Fruit fly (Drosophila melanogaster) whole organism, prepupa: Measurements from ENCODE around the gene CG31743.
A peak's percentile ranks its signal among the peaks of the same experiment; 100 is the strongest.

ENCODE experiments used
- Blimp-1 ChIP-seq: fragments of 200-800 bp; sonication (Bioruptor generic); optimal IDR thresholded peaks from 3 replicates; lab custom pipeline; 2017; ENCODE audit warnings: missing biosample characterization, missing genetic modification characterization, mild to moderate bottlenecking, moderate library complexity, missing genetic modification reagents
- CG10631 ChIP-seq: fragments of 200-800 bp; sonication (Bioruptor generic); optimal IDR thresholded peaks from 2 replicates; lab custom pipeline; 2016; ENCODE audit warnings: missing biosample characterization, missing genetic modification characterization
- CG10669 ChIP-seq: fragments of 200-800 bp; sonication (Bioruptor generic); optimal IDR thresholded peaks from 3 replicates; lab custom pipeline; 2018; ENCODE audit warnings: missing biosample characterization, mild to moderate bottlenecking, missing genetic modification characterization, moderate library complexity
- CG11294 ChIP-seq: fragments of 200-800 bp; sonication (Bioruptor generic); IDR thresholded peaks from 2 replicates; pipeline ENCODE4 v1.3.6; 2022; ENCODE audit warnings: missing biosample characterization, missing genetic modification characterization
- CG11762 ChIP-seq: fragments of 200-800 bp; sonication (Bioruptor generic); optimal IDR thresholded peaks from 3 replicates; lab custom pipeline; 2016; ENCODE audit warnings: missing biosample characterization, missing genetic modification characterization; ENCODE audit not compliant: insufficient read depth
- CG15336 ChIP-seq: fragments of 200-800 bp; sonication (Bioruptor generic); IDR thresholded peaks from 2 replicates; pipeline ENCODE4 v1.3.6; 2022; ENCODE audit warnings: missing biosample characterization, missing genetic modification characterization
- CG1621 ChIP-seq: fragments of 200-800 bp; sonication (Bioruptor generic); optimal IDR thresholded peaks from 3 replicates; lab custom pipeline; 2018; ENCODE audit warnings: missing biosample characterization, mild to moderate bottlenecking, missing genetic modification characterization
- CG16779 ChIP-seq: fragments of 200-800 bp; sonication (Bioruptor generic); optimal IDR thresholded peaks from 3 replicates; lab custom pipeline; 2017; ENCODE audit warnings: missing biosample characterization, mild to moderate bottlenecking, missing genetic modification characterization
- CG3032 ChIP-seq: fragments of 200-800 bp; optimal IDR thresholded peaks from 2 replicates; lab custom pipeline; 2019; ENCODE audit warnings: missing biosample characterization, mild to moderate bottlenecking, missing genetic modification characterization, moderate library complexity
- CG31627 ChIP-seq: fragments of 200-800 bp; sonication (Bioruptor generic); optimal IDR thresholded peaks from 3 replicates; lab custom pipeline; 2016; ENCODE audit warnings: missing biosample characterization, missing genetic modification characterization
- CG3919 ChIP-seq: fragments of 200-800 bp; sonication (Bioruptor generic); optimal IDR thresholded peaks from 3 replicates; lab custom pipeline; 2016; ENCODE audit warnings: missing biosample characterization, missing genetic modification characterization
- CG6163 ChIP-seq: fragments of 200-800 bp; sonication (Bioruptor generic); IDR thresholded peaks from 3 replicates; pipeline ENCODE4 v1.3.6; 2022; ENCODE audit warnings: missing biosample characterization, missing genetic modification characterization
- CG6276 ChIP-seq: fragments of 200-800 bp; sonication (Bioruptor generic); optimal IDR thresholded peaks from 2 replicates; lab custom pipeline; 2017; ENCODE audit warnings: missing biosample characterization, mild to moderate bottlenecking, missing genetic modification characterization
- CG6792 ChIP-seq: fragments of 200-800 bp; sonication (Bioruptor generic); optimal IDR thresholded peaks from 3 replicates; lab custom pipeline; 2016; ENCODE audit warnings: missing biosample characterization, missing genetic modification characterization
- CG6808 ChIP-seq: fragments of 200-800 bp; sonication (Bioruptor generic); optimal IDR thresholded peaks from 3 replicates; lab custom pipeline; 2017; ENCODE audit warnings: missing biosample characterization, missing genetic modification characterization, mild to moderate bottlenecking, moderate library complexity, missing genetic modification reagents
- CG6854 ChIP-seq: fragments of 200-800 bp; sonication (Bioruptor generic); optimal IDR thresholded peaks from 2 replicates; lab custom pipeline; 2017; ENCODE audit warnings: missing biosample characterization, mild to moderate bottlenecking, missing genetic modification characterization
- CG7368 ChIP-seq: fragments of 200-800 bp; sonication (Bioruptor generic); optimal IDR thresholded peaks from 3 replicates; lab custom pipeline; 2016; ENCODE audit warnings: missing biosample characterization, missing genetic modification characterization
- Eip75B ChIP-seq: fragments of 200-800 bp; sonication (Bioruptor generic); optimal IDR thresholded peaks from 3 replicates; lab custom pipeline; 2016; ENCODE audit warnings: missing biosample characterization, missing genetic modification characterization
- Eip78C ChIP-seq: fragments of 200-800 bp; sonication (Bioruptor generic); peaks from one replicate; lab custom pipeline; 2016; ENCODE audit warnings: missing biosample characterization, missing genetic modification characterization
- Eip93F ChIP-seq: fragments of 200-800 bp; sonication (Bioruptor generic); optimal IDR thresholded peaks from 2 replicates; lab custom pipeline; 2016; ENCODE audit warnings: missing biosample characterization, mild to moderate bottlenecking, missing genetic modification characterization
- Ets21C ChIP-seq: fragments of 200-800 bp; sonication (Bioruptor generic); optimal IDR thresholded peaks from 3 replicates; lab custom pipeline; 2016; ENCODE audit warnings: missing biosample characterization, missing genetic modification characterization
- Ets96B ChIP-seq: fragments of 200-800 bp; optimal IDR thresholded peaks from 2 replicates; lab custom pipeline; 2019; ENCODE audit warnings: missing biosample characterization, mild to moderate bottlenecking, missing genetic modification characterization, moderate library complexity
- Hr38 ChIP-seq: sonication (Bioruptor generic); optimal IDR thresholded peaks from 2 replicates; lab custom pipeline; 2016; ENCODE audit warnings: missing biosample characterization, missing genetic modification characterization
- Hr4 ChIP-seq: fragments of 200-800 bp; sonication (Bioruptor generic); optimal IDR thresholded peaks from 3 replicates; lab custom pipeline; 2016; ENCODE audit warnings: missing biosample characterization, missing genetic modification characterization
- Smox ChIP-seq: fragments of 200-800 bp; sonication (Bioruptor generic); optimal IDR thresholded peaks from 3 replicates; lab custom pipeline; 2016; ENCODE audit warnings: missing biosample characterization, missing genetic modification characterization
- Sox102F ChIP-seq: fragments of 200-800 bp; sonication (Bioruptor generic); optimal IDR thresholded peaks from 2 replicates; lab custom pipeline; 2016; ENCODE audit warnings: missing biosample characterization, mild to moderate bottlenecking, missing genetic modification characterization
- Sox14 ChIP-seq: fragments of 200-800 bp; sonication (Bioruptor generic); optimal IDR thresholded peaks from 3 replicates; lab custom pipeline; 2016; ENCODE audit warnings: missing biosample characterization, missing genetic modification characterization
- achi ChIP-seq: fragments of 200-800 bp; sonication (Bioruptor generic); optimal IDR thresholded peaks from 3 replicates; lab custom pipeline; 2016; ENCODE audit warnings: missing biosample characterization, missing genetic modification characterization
- acj6 ChIP-seq: fragments of 200-800 bp; sonication (Bioruptor generic); optimal IDR thresholded peaks from 3 replicates; lab custom pipeline; 2016; ENCODE audit warnings: missing biosample characterization, missing genetic modification characterization
- cyc ChIP-seq: fragments of 200-800 bp; sonication (Bioruptor generic); optimal IDR thresholded peaks from 3 replicates; lab custom pipeline; 2016; ENCODE audit warnings: missing biosample characterization, missing genetic modification characterization
- dsx ChIP-seq: fragments of 200-800 bp; optimal IDR thresholded peaks from 3 replicates; lab custom pipeline; 2019; ENCODE audit warnings: missing biosample characterization, mild to moderate bottlenecking, missing genetic modification characterization, moderate library complexity; ENCODE audit not compliant: poor library complexity, severe bottlenecking
- eg ChIP-seq: fragments of 200-800 bp; sonication (Bioruptor generic); IDR thresholded peaks from 3 replicates; pipeline ENCODE4 v1.3.6; 2022; ENCODE audit warnings: missing biosample characterization, missing genetic modification characterization
- esn ChIP-seq: fragments of 200-800 bp; sonication (Bioruptor generic); optimal IDR thresholded peaks from 2 replicates; lab custom pipeline; 2016; ENCODE audit warnings: missing biosample characterization, mild to moderate bottlenecking, missing genetic modification characterization, moderate library complexity
- fd59A ChIP-seq: fragments of 200-800 bp; sonication (Bioruptor generic); optimal IDR thresholded peaks from 2 replicates; lab custom pipeline; 2017; ENCODE audit warnings: missing biosample characterization, mild to moderate bottlenecking, missing genetic modification characterization, missing genetic modification reagents
- fd85E ChIP-seq: fragments of 200-800 bp; sonication (Bioruptor generic); optimal IDR thresholded peaks from 3 replicates; lab custom pipeline; 2016; ENCODE audit warnings: missing biosample characterization, missing genetic modification characterization
- fkh ChIP-seq: fragments of 200-800 bp; sonication (Bioruptor generic); optimal IDR thresholded peaks from 3 replicates; lab custom pipeline; 2017; ENCODE audit warnings: missing biosample characterization, mild to moderate bottlenecking, missing genetic modification characterization, moderate library complexity
- lz ChIP-seq: fragments of 200-800 bp; sonication (Bioruptor generic); optimal IDR thresholded peaks from 3 replicates; lab custom pipeline; 2016; ENCODE audit warnings: missing biosample characterization, missing genetic modification characterization
- net ChIP-seq: fragments of 200-800 bp; sonication (Bioruptor generic); optimal IDR thresholded peaks from 3 replicates; lab custom pipeline; 2016; ENCODE audit warnings: missing biosample characterization, missing genetic modification characterization
- pdm3 ChIP-seq: fragments of 200-800 bp; sonication (Bioruptor generic); optimal IDR thresholded peaks from 3 replicates; lab custom pipeline; 2016; ENCODE audit warnings: missing biosample characterization, missing genetic modification characterization
- salr ChIP-seq, 2 experiments: fragments of 200-800 bp; sonication (Bioruptor generic); optimal IDR thresholded peaks; 3 replicates each; lab custom pipeline; 2016 to 2018; ENCODE audit warnings: missing biosample characterization in 2 of 2, missing genetic modification characterization in 2 of 2, mild to moderate bottlenecking in 1 of 2
- spab ChIP-seq: fragments of 200-800 bp; sonication (Bioruptor generic); optimal IDR thresholded peaks from 2 replicates; lab custom pipeline; 2017; ENCODE audit warnings: missing biosample characterization, mild to moderate bottlenecking, missing genetic modification characterization, missing genetic modification reagents
- ss ChIP-seq, 2 experiments: fragments of 200-800 bp; sonication (Bioruptor generic); optimal IDR thresholded peaks; 2 replicates in 1 of 2; 3 replicates in 1 of 2; lab custom pipeline; 2017 to 2018; ENCODE audit warnings: mild to moderate bottlenecking in 2 of 2, missing biosample characterization in 2 of 2, missing genetic modification characterization in 2 of 2, moderate library complexity in 1 of 2
- svp ChIP-seq: fragments of 200-800 bp; sonication (Bioruptor generic); peaks from one replicate; lab custom pipeline; 2016; ENCODE audit warnings: missing biosample characterization, missing genetic modification characterization
- topi ChIP-seq: fragments of 200-800 bp; sonication (Bioruptor generic); optimal IDR thresholded peaks from 3 replicates; lab custom pipeline; 2016; ENCODE audit warnings: missing biosample characterization, missing genetic modification characterization
- vri ChIP-seq: fragments of 200-800 bp; sonication (Bioruptor generic); optimal IDR thresholded peaks from 3 replicates; lab custom pipeline; 2016; ENCODE audit warnings: missing biosample characterization, mild to moderate bottlenecking, missing genetic modification characterization

The CG31743 gene

dm6 chr2L:16859566-16859965 lies 19.8 kb upstream of the CG31743 start:
- TF ChIP-seq Eip78C (GFP tag; lab: Kevin White, UChicago) (peak; percentile 9), Blimp-1 (GFP tag; lab: Kevin White, UChicago) (no peak), Sox14 (GFP tag; lab: Kevin White, UChicago) (no peak), esn (GFP tag; lab: Kevin White, UChicago) (no peak)

DNA sequence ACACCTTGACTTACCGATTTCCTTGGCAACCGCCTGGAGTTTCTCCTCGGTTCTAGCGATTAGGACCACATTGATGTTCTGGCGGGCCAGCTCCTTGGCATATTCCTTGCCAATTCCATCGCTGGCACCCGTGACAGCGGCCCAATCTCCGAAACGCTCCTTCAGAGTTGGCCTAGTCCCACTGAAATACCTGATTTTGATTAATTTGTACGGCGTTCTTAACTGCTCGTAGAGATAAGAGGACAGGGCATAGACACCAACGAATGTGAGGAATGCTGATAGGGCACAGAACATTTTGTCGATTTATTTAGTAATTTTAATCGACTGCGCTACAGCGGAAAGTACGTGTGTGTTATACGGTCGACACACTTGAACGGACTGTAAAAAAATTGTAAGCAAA lies 18.2 kb upstream of the CG31743 start, which contains the start of gene CG6012:
TSS of gene CG6012 (minus strand) at position 364 of the 400 bp plus-strand sequence.
- TF ChIP-seq CG6792 (GFP tag; lab: Kevin White, UChicago) (no peak), fkh (no peak), vri (peak; percentile 11), dsx (no peak), Eip93F (GFP tag; lab: Kevin White, UChicago) (no peak), salr (GFP tag; optimal IDR thresholded peaks at IDR 0.05; lab: Kevin White, UChicago) (no peak), CG1621 (tag; lab: Kevin White, UChicago) (no peak), CG11762 (GFP tag; lab: Kevin White, UChicago) (no peak), CG7368 (GFP tag; lab: Kevin White, UChicago) (no peak)

DNA sequence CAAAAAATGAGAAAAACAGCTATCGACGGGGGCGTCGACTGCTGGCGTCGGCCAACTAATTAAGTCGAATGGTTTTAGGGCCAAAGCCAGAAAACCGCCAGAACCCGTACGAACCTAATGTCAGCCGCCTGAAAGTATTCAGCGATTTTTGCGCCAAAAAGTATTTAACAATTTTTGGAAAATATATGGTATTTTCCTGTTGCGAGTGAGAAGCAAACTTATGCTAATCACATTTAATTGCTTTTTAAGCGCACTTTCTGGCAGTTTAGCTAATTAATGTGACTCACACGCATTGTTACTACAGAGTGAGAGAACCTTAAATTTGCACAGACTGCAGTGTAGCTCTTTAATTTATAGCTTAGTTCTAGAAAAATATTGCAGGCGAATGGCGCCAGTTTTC lies 16.8 kb upstream of the CG31743 start:
- TF ChIP-seq CG6808 (GFP tag; lab: Kevin White, UChicago), result no peak
- TF ChIP-seq fd59A (GFP tag; lab: Kevin White, UChicago), result no peak
- TF ChIP-seq CG15336, result no peak
- no peak for TF ChIP-seq CG11294 (GFP tag; lab: Robert Waterston, UW)
- no peak for TF ChIP-seq acj6 (GFP tag; lab: Kevin White, UChicago)
- no peak for TF ChIP-seq CG1621 (tag; lab: Kevin White, UChicago)
- no peak for TF ChIP-seq Smox
- no peak for TF ChIP-seq CG6854 (GFP tag; lab: Kevin White, UChicago)
- TF ChIP-seq CG16779 (tag; lab: Kevin White, UChicago), result no peak

DNA sequence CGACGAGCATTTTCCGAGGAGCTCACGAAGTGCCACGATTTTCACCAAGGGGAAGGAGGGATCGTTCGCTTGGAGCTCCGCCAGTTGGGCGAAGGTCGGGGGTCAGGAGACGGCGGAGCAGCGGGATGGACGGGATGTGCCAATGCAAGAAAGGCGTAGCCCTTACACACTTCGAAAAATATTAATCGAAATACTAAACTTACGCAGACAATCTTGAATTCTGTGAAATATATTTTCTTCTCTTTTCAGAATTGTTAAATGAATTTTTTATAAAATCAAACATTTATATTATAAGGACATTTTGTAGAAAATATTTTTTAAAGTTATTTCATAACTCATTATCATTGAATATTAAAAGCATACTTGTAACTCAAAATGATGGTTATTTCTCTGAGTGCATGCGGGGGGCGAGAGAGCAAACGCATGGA lies 10.4 kb upstream of the CG31743 start:
- no peak for TF ChIP-seq Eip93F (GFP tag; lab: Kevin White, UChicago)
- TF ChIP-seq Hr38 (GFP tag; lab: Kevin White, UChicago), result no peak
- peak; percentile 46 for TF ChIP-seq Hr4 (GFP tag; lab: Kevin White, UChicago)
- TF ChIP-seq ss (GFP tag; optimal IDR thresholded peaks at IDR 0.05; lab: Kevin White, UChicago), result no peak
- TF ChIP-seq CG6808 (GFP tag; lab: Kevin White, UChicago), result no peak
- no peak for TF ChIP-seq CG10669 (GFP tag; lab: Kevin White, UChicago)
- peak; percentile 45 for TF ChIP-seq achi (GFP tag; lab: Kevin White, UChicago)
- peak; percentile 51 for TF ChIP-seq CG10631 (GFP tag; lab: Kevin White, UChicago)
- TF ChIP-seq net, result peak; percentile 42
- no peak for TF ChIP-seq Sox102F (GFP tag; lab: Kevin White, UChicago)
- no peak for TF ChIP-seq topi (GFP tag; lab: Kevin White, UChicago)
- no peak for TF ChIP-seq cyc (GFP tag; lab: Kevin White, UChicago)
- TF ChIP-seq lz (GFP tag; lab: Kevin White, UChicago), result no peak
- TF ChIP-seq CG6276 (GFP tag; lab: Kevin White, UChicago), result peak; percentile 28
- TF ChIP-seq CG6792 (GFP tag; lab: Kevin White, UChicago), result no peak
- TF ChIP-seq Ets96B, result no peak
- peak; percentile 19 for TF ChIP-seq Eip75B (GFP tag; lab: Kevin White, UChicago)
- TF ChIP-seq CG3032, result no peak
- TF ChIP-seq CG16779 (tag; lab: Kevin White, UChicago), result no peak
- no peak for TF ChIP-seq vri
- TF ChIP-seq fd85E (GFP tag; lab: Kevin White, UChicago), result no peak
- peak in 1 of 2 experiments; percentile 64 for TF ChIP-seq salr (GFP tag; optimal IDR thresholded peaks at IDR 0.05; lab: Kevin White, UChicago)
- no peak for TF ChIP-seq CG31627 (GFP tag; lab: Kevin White, UChicago)
- no peak for TF ChIP-seq pdm3 (GFP tag; lab: Kevin White, UChicago)
- no peak for TF ChIP-seq spab (GFP tag; lab: Kevin White, UChicago)
- TF ChIP-seq CG3919 (GFP tag; lab: Kevin White, UChicago), result no peak
- no peak for TF ChIP-seq dsx
- no peak for TF ChIP-seq CG6163
- TF ChIP-seq CG11762 (GFP tag; lab: Kevin White, UChicago), result no peak
- no peak for TF ChIP-seq Sox14 (GFP tag; lab: Kevin White, UChicago)
- TF ChIP-seq CG11294 (GFP tag; lab: Robert Waterston, UW), result no peak; the same call in 1 of the 2 replicates
- peak; percentile 43 for TF ChIP-seq eg (GFP tag; lab: Robert Waterston, UW)
- no peak for TF ChIP-seq svp (GFP tag; lab: Kevin White, UChicago)
- TF ChIP-seq Ets21C (GFP tag; lab: Kevin White, UChicago), result no peak
